Fruit fly (Drosophila melanogaster) whole organism, embryonic: ENCODE measurements around the gene Wdfy2.
A peak's percentile ranks its signal among the peaks of the same experiment; 100 is the strongest.

Experiments used
- B-H2 ChIP-seq: fragments of 200-800 bp; sonication (Bioruptor generic); optimal IDR thresholded peaks from 2 replicates; lab custom pipeline; 2018; ENCODE audit warnings: missing biosample characterization, mild to moderate bottlenecking, missing genetic modification characterization
- Bgb ChIP-seq: fragments of 200-800 bp; sonication (Bioruptor generic); IDR thresholded peaks from 2 replicates; pipeline ENCODE4 v1.3.6; 2022; ENCODE audit warnings: missing biosample characterization, missing genetic modification characterization; ENCODE audit not compliant: partially characterized antibody
- CG10209 ChIP-seq: fragments of 200-800 bp; sonication (Bioruptor generic); optimal IDR thresholded peaks from 3 replicates; lab custom pipeline; 2017; ENCODE audit warnings: missing biosample characterization, mild to moderate bottlenecking, missing genetic modification characterization, missing genetic modification reagents
- CG1024 ChIP-seq: fragments of 200-800 bp; sonication (Bioruptor generic); IDR thresholded peaks from 2 replicates; pipeline ENCODE4 v1.3.6; 2022; ENCODE audit warnings: missing biosample characterization, missing genetic modification characterization
- CG12104 ChIP-seq: fragments of 200-800 bp; sonication (Bioruptor generic); optimal IDR thresholded peaks from 3 replicates; lab custom pipeline; 2016; ENCODE audit warnings: missing biosample characterization, missing genetic modification characterization
- CG12155 ChIP-seq: fragments of 200-800 bp; sonication (Bioruptor generic); optimal IDR thresholded peaks from 3 replicates; lab custom pipeline; 2016; ENCODE audit warnings: missing biosample characterization, missing genetic modification characterization
- CG14014 ChIP-seq: fragments of 200-800 bp; sonication (Bioruptor generic); IDR thresholded peaks from 2 replicates; pipeline ENCODE4 v1.3.6; 2022; ENCODE audit warnings: missing biosample characterization, missing genetic modification characterization
- CG14965 ChIP-seq: fragments of 200-800 bp; sonication (Bioruptor generic); optimal IDR thresholded peaks from 2 replicates; lab custom pipeline; 2016; ENCODE audit warnings: missing biosample characterization, missing genetic modification characterization, borderline replicate concordance
- CG17328 ChIP-seq: fragments of 200-800 bp; sonication (Bioruptor generic); IDR thresholded peaks from 2 replicates; pipeline ENCODE4 v1.3.6; 2022; ENCODE audit warnings: missing biosample characterization, missing genetic modification characterization
- CG17385 ChIP-seq: fragments of 200-800 bp; sonication (Bioruptor generic); optimal IDR thresholded peaks from 3 replicates; lab custom pipeline; 2018; ENCODE audit warnings: missing biosample characterization, mild to moderate bottlenecking, missing genetic modification characterization
- CG3065 ChIP-seq: fragments of 200-800 bp; sonication (Bioruptor generic); optimal IDR thresholded peaks from 2 replicates; lab custom pipeline; 2016; ENCODE audit warnings: missing biosample characterization, missing genetic modification characterization
- CG34376 ChIP-seq: fragments of 200-800 bp; sonication (Bioruptor generic); optimal IDR thresholded peaks from 2 replicates; lab custom pipeline; 2018; ENCODE audit warnings: missing biosample characterization, mild to moderate bottlenecking, missing genetic modification characterization
- CG4617 ChIP-seq: fragments of 200-800 bp; sonication (Bioruptor generic); optimal IDR thresholded peaks from 3 replicates; lab custom pipeline; 2016; ENCODE audit warnings: missing biosample characterization, missing genetic modification characterization, borderline replicate concordance
- CG6689 ChIP-seq: fragments of 200-800 bp; sonication (Bioruptor generic); IDR thresholded peaks from 2 replicates; pipeline ENCODE4 v1.3.6; 2022; ENCODE audit warnings: missing biosample characterization, missing genetic modification characterization
- CG6854 ChIP-seq: fragments of 200-800 bp; sonication (Bioruptor generic); optimal IDR thresholded peaks from 3 replicates; lab custom pipeline; 2017; ENCODE audit warnings: missing biosample characterization, mild to moderate bottlenecking, missing genetic modification characterization
- CG7963 ChIP-seq: fragments of 200-800 bp; sonication (Bioruptor generic); IDR thresholded peaks from 3 replicates; pipeline ENCODE4 v1.3.6; 2022; ENCODE audit warnings: missing biosample characterization, missing genetic modification characterization; ENCODE audit not compliant: partially characterized antibody
- CG8089 ChIP-seq: fragments of 200-800 bp; sonication (Bioruptor generic); optimal IDR thresholded peaks from 3 replicates; lab custom pipeline; 2016; ENCODE audit warnings: missing biosample characterization, missing genetic modification characterization
- Dll ChIP-seq: fragments of 200-800 bp; sonication (Bioruptor generic); IDR thresholded peaks from 4 replicates; pipeline ENCODE4 v1.3.6; 2022; ENCODE audit warnings: missing biosample characterization, missing genetic modification characterization; ENCODE audit not compliant: partially characterized antibody
- Dp ChIP-seq: fragments of 200-800 bp; sonication (Bioruptor generic); optimal IDR thresholded peaks from 2 replicates; lab custom pipeline; 2018; ENCODE audit warnings: missing biosample characterization, mild to moderate bottlenecking, missing genetic modification characterization, moderate library complexity
- Fer1 ChIP-seq: fragments of 200-800 bp; sonication (Bioruptor generic); optimal IDR thresholded peaks from 2 replicates; lab custom pipeline; 2017; ENCODE audit warnings: missing biosample characterization, mild to moderate bottlenecking, missing genetic modification characterization
- HmgZ ChIP-seq: fragments of 200-800 bp; sonication (Bioruptor generic); optimal IDR thresholded peaks from 2 replicates; lab custom pipeline; 2018; ENCODE audit warnings: missing biosample characterization, mild to moderate bottlenecking, missing genetic modification characterization
- Lpt ChIP-seq: fragments of >200 bp; optimal IDR thresholded peaks from 2 replicates; lab custom pipeline; 2018; ENCODE audit warnings: missing biosample characterization, missing genetic modification characterization
- MBD-R2 ChIP-seq: fragments of 200-800 bp; sonication (Bioruptor generic); IDR thresholded peaks from 2 replicates; pipeline ENCODE4 v1.3.6; 2022; ENCODE audit warnings: missing biosample characterization, missing genetic modification characterization
- Max ChIP-seq: fragments of 200-800 bp; sonication (Bioruptor generic); optimal IDR thresholded peaks from 2 replicates; lab custom pipeline; 2016; ENCODE audit warnings: missing biosample characterization, mild to moderate bottlenecking, missing genetic modification characterization
- NC2β ChIP-seq: fragments of 200-800 bp; sonication (Bioruptor generic); optimal IDR thresholded peaks from 2 replicates; lab custom pipeline; 2016; ENCODE audit warnings: missing biosample characterization, missing genetic modification characterization
- NK7.1 ChIP-seq: fragments of 200-800 bp; sonication (Bioruptor generic); optimal IDR thresholded peaks from 3 replicates; lab custom pipeline; 2016; ENCODE audit warnings: missing biosample characterization, missing genetic modification characterization
- Sox100B ChIP-seq: fragments of 200-800 bp; sonication (Bioruptor generic); optimal IDR thresholded peaks from 3 replicates; lab custom pipeline; 2018; ENCODE audit warnings: missing biosample characterization, mild to moderate bottlenecking, missing genetic modification characterization
- Sry-δ ChIP-seq: fragments of 200-800 bp; sonication (Bioruptor generic); optimal IDR thresholded peaks from 2 replicates; lab custom pipeline; 2016; ENCODE audit warnings: missing biosample characterization, missing genetic modification characterization
- abd-A ChIP-seq: fragments of 200-800 bp; sonication (Bioruptor generic); optimal IDR thresholded peaks from 3 replicates; lab custom pipeline; 2019; ENCODE audit warnings: missing biosample characterization, mild to moderate bottlenecking, missing genetic modification characterization, moderate library complexity
- aop ChIP-seq: fragments of 200-800 bp; sonication (Bioruptor generic); IDR thresholded peaks from 2 replicates; pipeline ENCODE4 v1.3.6; 2022; ENCODE audit warnings: missing biosample characterization, missing genetic modification characterization
- bcd ChIP-seq: fragments of 200-800 bp; sonication (Bioruptor generic); optimal IDR thresholded peaks from 2 replicates; lab custom pipeline; 2017; ENCODE audit warnings: missing biosample characterization, mild to moderate bottlenecking, missing genetic modification characterization
- cg ChIP-seq: fragments of 200-800 bp; sonication (Bioruptor generic); optimal IDR thresholded peaks from 3 replicates; lab custom pipeline; 2019; ENCODE audit warnings: missing biosample characterization, mild to moderate bottlenecking, missing genetic modification characterization, moderate library complexity
- danr ChIP-seq: fragments of 200-800 bp; sonication (Bioruptor generic); IDR thresholded peaks from 2 replicates; pipeline ENCODE4 v1.3.6; 2022; ENCODE audit warnings: missing biosample characterization, missing genetic modification characterization
- dm ChIP-seq: fragments of 200-800 bp; sonication (Bioruptor generic); optimal IDR thresholded peaks from 3 replicates; lab custom pipeline; 2016; ENCODE audit warnings: missing biosample characterization, missing genetic modification characterization
- exex ChIP-seq: fragments of 200-800 bp; sonication (Bioruptor generic); optimal IDR thresholded peaks from 4 replicates; lab custom pipeline; 2018; ENCODE audit warnings: missing biosample characterization, mild to moderate bottlenecking, missing genetic modification characterization, moderate library complexity
- eyg ChIP-seq: fragments of 200-800 bp; sonication (Bioruptor generic); optimal IDR thresholded peaks from 3 replicates; lab custom pipeline; 2016; ENCODE audit warnings: missing biosample characterization, missing genetic modification characterization
- fru ChIP-seq: fragments of >200 bp; optimal IDR thresholded peaks from 2 replicates; lab custom pipeline; 2017
- gfzf ChIP-seq: fragments of 200-800 bp; sonication (Bioruptor generic); optimal IDR thresholded peaks from 2 replicates; lab custom pipeline; 2016; ENCODE audit warnings: missing biosample characterization, mild to moderate bottlenecking, missing genetic modification characterization, moderate library complexity
- grn ChIP-seq: fragments of 200-800 bp; sonication (Bioruptor generic); optimal IDR thresholded peaks from 3 replicates; lab custom pipeline; 2017; ENCODE audit warnings: missing biosample characterization, missing genetic modification characterization
- gsb-n ChIP-seq: fragments of 200-800 bp; sonication (Bioruptor generic); optimal IDR thresholded peaks from 3 replicates; lab custom pipeline; 2018; ENCODE audit warnings: missing biosample characterization, mild to moderate bottlenecking, missing genetic modification characterization
- luna ChIP-seq: fragments of 200-800 bp; sonication (Bioruptor generic); optimal IDR thresholded peaks from 2 replicates; lab custom pipeline; 2016; ENCODE audit warnings: missing biosample characterization, missing genetic modification characterization
- odd ChIP-seq: fragments of 200-800 bp; sonication (Bioruptor generic); optimal IDR thresholded peaks from 2 replicates; lab custom pipeline; 2017; ENCODE audit warnings: missing biosample characterization, mild to moderate bottlenecking, missing genetic modification characterization
- pfk ChIP-seq: fragments of 200-800 bp; sonication (Bioruptor generic); optimal IDR thresholded peaks from 2 replicates; lab custom pipeline; 2018; ENCODE audit warnings: missing biosample characterization, mild to moderate bottlenecking, missing genetic modification characterization, moderate library complexity
- ranshi ChIP-seq: fragments of 200-800 bp; sonication (Bioruptor generic); IDR thresholded peaks from 2 replicates; pipeline ENCODE4 v1.3.6; 2022; ENCODE audit warnings: missing biosample characterization, missing genetic modification characterization
- schlank ChIP-seq: fragments of 200-800 bp; sonication (Bioruptor generic); optimal IDR thresholded peaks from 2 replicates; lab custom pipeline; 2018; ENCODE audit warnings: missing biosample characterization, mild to moderate bottlenecking, missing genetic modification characterization
- sens ChIP-seq: fragments of 200-800 bp; sonication (Bioruptor generic); peaks from one replicate; lab custom pipeline; 2016; ENCODE audit warnings: missing biosample characterization, missing genetic modification characterization
- sima ChIP-seq: fragments of 200-800 bp; sonication (Bioruptor generic); optimal IDR thresholded peaks from 2 replicates; lab custom pipeline; 2016; ENCODE audit warnings: missing biosample characterization, missing genetic modification characterization
- slou ChIP-seq: fragments of 200-800 bp; sonication (Bioruptor generic); optimal IDR thresholded peaks from 3 replicates; lab custom pipeline; 2016; ENCODE audit warnings: missing biosample characterization, missing genetic modification characterization
- sqz ChIP-seq: fragments of 200-800 bp; sonication (Bioruptor generic); optimal IDR thresholded peaks from 3 replicates; lab custom pipeline; 2018; ENCODE audit warnings: missing biosample characterization, mild to moderate bottlenecking, missing genetic modification characterization
- stwl ChIP-seq: fragments of 200-800 bp; sonication (Bioruptor generic); optimal IDR thresholded peaks from 3 replicates; lab custom pipeline; 2018; ENCODE audit warnings: missing biosample characterization, mild to moderate bottlenecking, missing genetic modification characterization, moderate library complexity
- tna ChIP-seq: fragments of 200-800 bp; sonication (Bioruptor generic); IDR thresholded peaks from 2 replicates; pipeline ENCODE4 v1.3.6; 2022; ENCODE audit warnings: missing biosample characterization, missing genetic modification characterization; ENCODE audit not compliant: partially characterized antibody
- z ChIP-seq: fragments of 200-800 bp; sonication (Bioruptor generic); IDR thresholded peaks from 3 replicates; pipeline ENCODE4 v1.3.6; 2022; ENCODE audit warnings: missing biosample characterization, missing genetic modification characterization

The Wdfy2 gene

DNA sequence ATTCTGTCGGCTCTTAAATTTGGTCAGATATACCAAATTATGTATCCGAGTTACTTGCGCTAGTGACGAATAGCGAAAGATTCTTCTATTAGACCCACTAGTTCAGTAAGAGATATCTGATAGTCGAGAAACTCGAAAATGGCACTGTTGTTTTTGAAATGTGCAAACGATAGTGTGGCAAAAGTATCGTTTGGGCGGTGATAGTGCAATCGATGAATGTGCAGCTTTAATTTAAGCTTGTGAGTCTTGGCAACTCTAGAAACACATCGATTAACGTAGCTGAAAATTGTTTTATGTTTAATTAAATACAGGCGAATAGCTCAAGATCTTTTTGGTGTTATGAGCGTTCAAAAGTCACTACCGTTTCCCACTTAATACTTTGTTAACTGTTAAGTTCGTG, 14.2 kb downstream of the Wdfy2 start, which contains the start of gene STUB1 (continued):
- no peak for TF ChIP-seq CG8089
- no peak for TF ChIP-seq NC2β (GFP tag; lab: Kevin White, UChicago)
- no peak for TF ChIP-seq CG17328 (GFP tag; lab: Robert Waterston, UW)
- TF ChIP-seq NK7.1 (GFP tag; lab: Kevin White, UChicago) = no peak
- no peak for TF ChIP-seq CG14965 (GFP tag; lab: Kevin White, UChicago)
- 0 out of 2 replicates have a peak, but pooled peaks have one; percentile 14 for TF ChIP-seq CG14014
- TF ChIP-seq CG6689 (GFP tag; lab: Robert Waterston, UW) = no peak
- no peak for TF ChIP-seq fru (lab: Kevin White, UChicago)
- TF ChIP-seq z = no peak
- TF ChIP-seq stwl = peak; percentile 53
- no peak for TF ChIP-seq cg (GFP tag; lab: Kevin White, UChicago)
- TF ChIP-seq CG12155 (GFP tag; lab: Kevin White, UChicago) = no peak
- TF ChIP-seq CG3065 (GFP tag; lab: Kevin White, UChicago) = no peak
- TF ChIP-seq gsb-n (tag; lab: Kevin White, UChicago) = no peak
- TF ChIP-seq aop (GFP tag; lab: Robert Waterston, UW) = no peak
- peak; percentile 74 for TF ChIP-seq CG4617
- no peak for TF ChIP-seq Sox100B
- peak; percentile 77 for TF ChIP-seq HmgZ (tag; lab: Kevin White, UChicago)
- TF ChIP-seq MBD-R2 (GFP tag; lab: Robert Waterston, UW) = peak; percentile 91
- TF ChIP-seq B-H2 (GFP tag; lab: Kevin White, UChicago) = peak; percentile 52
- no peak for TF ChIP-seq sqz (GFP tag; lab: Kevin White, UChicago)
- TF ChIP-seq abd-A (tag; lab: Kevin White, UChicago) = no peak
- no peak for TF ChIP-seq CG12104 (GFP tag; lab: Kevin White, UChicago)
- TF ChIP-seq Dll (GFP tag; lab: Robert Waterston, UW) = peak; percentile 95
- TF ChIP-seq gfzf = peak; percentile 3
- TF ChIP-seq CG1024 (GFP tag; lab: Robert Waterston, UW) = no peak
- no peak for TF ChIP-seq Lpt (GFP tag; lab: Kevin White, UChicago)
- TF ChIP-seq Bgb (GFP tag; lab: Robert Waterston, UW) = peak; percentile 100
- peak; percentile 81 for TF ChIP-seq Dp
- peak; percentile 3 for TF ChIP-seq luna (GFP tag; lab: Kevin White, UChicago)
- peak; percentile 97 for TF ChIP-seq tna (GFP tag; lab: Robert Waterston, UW)
- TF ChIP-seq CG7963 (GFP tag; lab: Robert Waterston, UW) = peak; percentile 99
- TF ChIP-seq danr (GFP tag; lab: Robert Waterston, UW) = no peak
- TF ChIP-seq sens (GFP tag; lab: Kevin White, UChicago) = no peak
- TF ChIP-seq CG34376 (GFP tag; lab: Kevin White, UChicago) = peak; percentile 7
- no peak for TF ChIP-seq CG17385
- no peak for TF ChIP-seq dm
- peak; percentile 50 for TF ChIP-seq pfk (GFP tag; lab: Kevin White, UChicago)
- TF ChIP-seq schlank (tag; lab: Kevin White, UChicago) = no peak
- TF ChIP-seq eyg = no peak
- TF ChIP-seq odd (GFP tag; lab: Kevin White, UChicago) = no peak
- no peak for TF ChIP-seq bcd (GFP tag; lab: Kevin White, UChicago)
- no peak for TF ChIP-seq CG6854
- no peak for TF ChIP-seq slou (GFP tag; lab: Kevin White, UChicago)
- TF ChIP-seq sima (GFP tag; lab: Kevin White, UChicago) = no peak
- TF ChIP-seq Fer1 (GFP tag; lab: Kevin White, UChicago) = peak; percentile 26
- peak; percentile 89 for TF ChIP-seq Sry-δ
- no peak for TF ChIP-seq Max
- TF ChIP-seq exex (tag; lab: Kevin White, UChicago) = peak; percentile 24
- no peak for TF ChIP-seq grn
- no peak for TF ChIP-seq CG10209 (GFP tag; lab: Kevin White, UChicago)
- no peak for TF ChIP-seq ranshi (GFP tag; lab: Robert Waterston, UW)
